Worm (Caenorhabditis elegans) whole organism, L4/young adult: Measurements from ENCODE around the gene chil-9.

ENCODE experiments used
- W03F9.2 ChIP-seq: fragments of 150-350 bp; optimal IDR thresholded peaks from 2 replicates; lab custom pipeline; 2014; ENCODE audit warnings: missing biosample characterization, missing genetic modification characterization
- dao-5 ChIP-seq: sonication (generic microtip); optimal IDR thresholded peaks from 2 replicates; lab custom pipeline; 2016; ENCODE audit warnings: missing genotype, missing genetic modification characterization, moderate library complexity, missing compliant biosample characterization
- him-1 ChIP-seq: sonication (generic microtip); optimal IDR thresholded peaks from 2 replicates; lab custom pipeline; 2016; ENCODE audit warnings: missing genotype, missing genetic modification reagents, missing genetic modification characterization, missing compliant biosample characterization

DNA sequence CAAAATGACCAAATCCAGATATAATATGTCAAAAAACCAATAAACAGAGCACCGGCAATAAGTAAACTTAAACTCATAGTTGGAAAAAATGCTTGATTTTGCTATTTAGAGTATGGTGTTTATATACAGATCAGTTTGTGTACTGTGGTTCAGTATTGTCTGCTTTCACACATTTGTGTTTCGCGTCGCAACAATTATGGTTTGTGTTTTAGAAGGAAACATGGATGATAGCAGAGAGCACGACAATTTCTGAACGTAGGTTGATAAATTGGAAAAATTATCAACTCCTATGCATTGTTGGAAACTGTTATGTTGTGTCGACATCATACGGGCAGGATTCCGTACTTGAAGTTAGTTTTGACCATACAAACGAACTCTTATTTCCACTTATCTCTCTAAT lies 47.5 kb downstream of the chil-9 start, which contains the start of gene cyp-13A4:
- TF ChIP-seq him-1, result no peak
- no peak for TF ChIP-seq dao-5
- TF ChIP-seq W03F9.2 (tag; lab: Kevin White, UChicago), result no peak
